Fruit fly (Drosophila melanogaster) whole organism, adult: ENCODE measurements around the gene Cyp4d21.
A peak's percentile ranks its signal among the peaks of the same experiment; 100 is the strongest.

Experiments used
- CG11617 ChIP-seq: fragments of 200-800 bp; sonication (Bioruptor generic); optimal IDR thresholded peaks from 2 replicates; lab custom pipeline; 2017; ENCODE audit warnings: mild to moderate bottlenecking, missing biosample characterization, missing genetic modification reagents, missing genetic modification characterization
- CG12768 ChIP-seq: fragments of 200-800 bp; sonication (Bioruptor generic); optimal IDR thresholded peaks from 2 replicates; lab custom pipeline; 2017; ENCODE audit warnings: missing biosample characterization, missing genetic modification characterization, mild to moderate bottlenecking, moderate library complexity, missing genetic modification reagents
- CG14711 ChIP-seq: fragments of 200-800 bp; sonication (Bioruptor generic); optimal IDR thresholded peaks from 2 replicates; lab custom pipeline; 2018; ENCODE audit warnings: missing biosample characterization, mild to moderate bottlenecking, missing genetic modification characterization, moderate library complexity
- CG1620 ChIP-seq: fragments of 200-800 bp; sonication (Bioruptor generic); optimal IDR thresholded peaks from 2 replicates; lab custom pipeline; 2016; ENCODE audit warnings: missing biosample characterization, missing genetic modification characterization
- CG33017 ChIP-seq: fragments of 200-800 bp; sonication (Bioruptor generic); optimal IDR thresholded peaks from 2 replicates; lab custom pipeline; 2018; ENCODE audit warnings: missing biosample characterization, mild to moderate bottlenecking, missing genetic modification characterization, moderate library complexity
- CG5204 ChIP-seq: fragments of 200-800 bp; sonication (Bioruptor generic); optimal IDR thresholded peaks from 2 replicates; lab custom pipeline; 2016; ENCODE audit warnings: missing biosample characterization, missing genetic modification characterization
- CG7045 ChIP-seq: fragments of 200-800 bp; sonication (Bioruptor generic); optimal IDR thresholded peaks from 2 replicates; lab custom pipeline; 2017; ENCODE audit warnings: missing biosample characterization, mild to moderate bottlenecking, missing genetic modification characterization
- CG7101 ChIP-seq: fragments of 200-800 bp; sonication (Bioruptor generic); optimal IDR thresholded peaks from 2 replicates; lab custom pipeline; 2018; ENCODE audit warnings: missing biosample characterization, mild to moderate bottlenecking, missing genetic modification characterization, moderate library complexity
- Clk ChIP-seq: fragments of 200-800 bp; sonication (Bioruptor generic); optimal IDR thresholded peaks from 2 replicates; lab custom pipeline; 2017; ENCODE audit warnings: missing biosample characterization, missing genetic modification characterization
- Crg-1 ChIP-seq: fragments of 200-800 bp; sonication (Bioruptor generic); optimal IDR thresholded peaks from 2 replicates; lab custom pipeline; 2016; ENCODE audit warnings: missing biosample characterization, missing genetic modification characterization
- Hr96 ChIP-seq: fragments of 200-800 bp; sonication (Bioruptor generic); optimal IDR thresholded peaks from 2 replicates; lab custom pipeline; 2016; ENCODE audit warnings: missing biosample characterization, missing genetic modification characterization
- Mnt ChIP-seq: fragments of 200-800 bp; sonication (Bioruptor generic); optimal IDR thresholded peaks from 2 replicates; lab custom pipeline; 2016; ENCODE audit warnings: missing biosample characterization, mild to moderate bottlenecking, missing genetic modification characterization
- bab1 ChIP-seq: fragments of 200-800 bp; sonication (Bioruptor generic); optimal IDR thresholded peaks from 3 replicates; lab custom pipeline; 2019; ENCODE audit warnings: missing biosample characterization, mild to moderate bottlenecking, missing genetic modification characterization, moderate library complexity
- cic ChIP-seq: fragments of 200-800 bp; sonication (Bioruptor generic); optimal IDR thresholded peaks from 2 replicates; lab custom pipeline; 2017; ENCODE audit warnings: missing biosample characterization, mild to moderate bottlenecking, missing genetic modification characterization, moderate library complexity
- cnc ChIP-seq, 2 experiments: fragments of >200 bp; optimal IDR thresholded peaks; 2 replicates each; lab custom pipeline; 2017
- kay ChIP-seq: fragments of 200-800 bp; sonication (Bioruptor generic); peaks from one replicate; lab custom pipeline; 2016; ENCODE audit warnings: missing biosample characterization, missing genetic modification characterization, borderline replicate concordance
- ovo ChIP-seq: fragments of 200-800 bp; sonication (Bioruptor generic); optimal IDR thresholded peaks from 2 replicates; lab custom pipeline; 2016; ENCODE audit warnings: missing biosample characterization, missing genetic modification characterization
- pad ChIP-seq: fragments of 200-800 bp; sonication (Bioruptor generic); optimal IDR thresholded peaks from 3 replicates; lab custom pipeline; 2017; ENCODE audit warnings: missing biosample characterization, missing genetic modification characterization, mild to moderate bottlenecking, moderate library complexity, missing genetic modification reagents
- tj ChIP-seq: fragments of 200-800 bp; sonication (Bioruptor generic); optimal IDR thresholded peaks from 3 replicates; lab custom pipeline; 2017; ENCODE audit warnings: missing biosample characterization, mild to moderate bottlenecking, missing genetic modification characterization, moderate library complexity
- toe ChIP-seq: fragments of 200-800 bp; sonication (Bioruptor generic); optimal IDR thresholded peaks from 2 replicates; lab custom pipeline; 2016; ENCODE audit warnings: missing biosample characterization, missing genetic modification characterization

The Cyp4d21 gene

DNA sequence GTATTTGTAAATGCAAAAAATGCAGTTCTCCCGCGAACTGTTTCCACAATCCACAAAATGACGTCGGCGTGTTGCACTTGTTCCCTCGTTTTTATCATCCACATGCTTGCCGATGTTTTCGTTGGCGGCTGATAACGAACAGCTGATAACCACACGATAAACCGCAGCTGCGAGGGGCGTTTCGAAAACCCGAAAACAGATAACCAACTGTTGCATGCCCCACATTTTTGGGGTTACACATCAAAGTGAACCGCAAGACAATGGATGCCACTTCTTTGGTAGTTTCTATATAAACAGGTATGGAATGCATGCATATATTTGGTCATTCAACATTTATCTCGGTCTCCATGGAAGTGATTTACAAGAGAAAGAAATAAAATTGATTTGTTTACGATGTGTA is 27.8 kb upstream of the Cyp4d21 start:
- TF ChIP-seq CG33017 (no peak), toe (GFP tag; lab: Kevin White, UChicago) (no peak), ovo (GFP tag; lab: Kevin White, UChicago) (no peak), CG14711 (tag; lab: Kevin White, UChicago) (no peak), bab1 (no peak), tj (GFP tag; lab: Kevin White, UChicago) (no peak), pad (GFP tag; lab: Kevin White, UChicago) (no peak), CG7045 (no peak), Clk (no peak)

dm6 chr2L:7578880-7579279 is 26.5 kb upstream of the Cyp4d21 start, which contains the start of gene RapGAP1:
TSS of gene RapGAP1 (minus strand) at chr2L:7578980.
- TF ChIP-seq bab1 (peak; percentile 41), CG7101 (tag; lab: Kevin White, UChicago) (no peak)

dm6 chr2L:7580676-7581253 is 24.6 kb upstream of the Cyp4d21 start:
- TF ChIP-seq bab1 (no peak), toe (GFP tag; lab: Kevin White, UChicago) (no peak), cic (no peak), Crg-1 (GFP tag; lab: Kevin White, UChicago) (no peak), CG7045 (no peak), CG12768 (GFP tag; lab: Kevin White, UChicago) (no peak), CG11617 (GFP tag; lab: Kevin White, UChicago) (no peak), CG7101 (tag; lab: Kevin White, UChicago) (no peak), tj (GFP tag; lab: Kevin White, UChicago) (peak; percentile 85), CG1620 (no peak), pad (GFP tag; lab: Kevin White, UChicago) (no peak), CG14711 (tag; lab: Kevin White, UChicago) (peak; percentile 30)

- no peak for TF ChIP-seq CG5204
- no peak for TF ChIP-seq Mnt (GFP tag; lab: Kevin White, UChicago)
- no peak for TF ChIP-seq CG11617 (GFP tag; lab: Kevin White, UChicago)
- TF ChIP-seq kay (GFP tag; lab: Kevin White, UChicago) = no peak
- TF ChIP-seq cnc (optimal IDR thresholded peaks at IDR 0.05; lab: Kevin White, UChicago) = no peak
- TF ChIP-seq ovo (GFP tag; lab: Kevin White, UChicago) = no peak
- no peak for TF ChIP-seq tj (GFP tag; lab: Kevin White, UChicago)
- no peak for TF ChIP-seq CG1620
- no peak for TF ChIP-seq Clk
- TF ChIP-seq toe (GFP tag; lab: Kevin White, UChicago) = no peak
- TF ChIP-seq Hr96 (GFP tag; lab: Kevin White, UChicago) = no peak
- TF ChIP-seq CG12768 (GFP tag; lab: Kevin White, UChicago) = no peak
- no peak for TF ChIP-seq Crg-1 (GFP tag; lab: Kevin White, UChicago)
- no peak for TF ChIP-seq CG33017
- no peak for TF ChIP-seq CG7045
- TF ChIP-seq cic = no peak
- no peak for TF ChIP-seq pad (GFP tag; lab: Kevin White, UChicago)
- TF ChIP-seq CG7101 (tag; lab: Kevin White, UChicago) = no peak
Observed at dm6 chr2L:7581624-7582023, 23.8 kb upstream of the Cyp4d21 start, which contains the start of gene Spn28B. TSS of gene Spn28B (plus strand) at chr2L:7581924.

- TF ChIP-seq Mnt (GFP tag; lab: Kevin White, UChicago) (no peak), CG5204 (no peak), CG14711 (tag; lab: Kevin White, UChicago) (no peak), pad (GFP tag; lab: Kevin White, UChicago) (no peak), ovo (GFP tag; lab: Kevin White, UChicago) (no peak), Hr96 (GFP tag; lab: Kevin White, UChicago) (no peak), cic (no peak), Clk (no peak), cnc (optimal IDR thresholded peaks at IDR 0.05; lab: Kevin White, UChicago) (no peak), tj (GFP tag; lab: Kevin White, UChicago) (no peak), CG7101 (tag; lab: Kevin White, UChicago) (no peak)
Observed at dm6 chr2L:7587106-7587505, 18.3 kb upstream of the Cyp4d21 start.

DNA sequence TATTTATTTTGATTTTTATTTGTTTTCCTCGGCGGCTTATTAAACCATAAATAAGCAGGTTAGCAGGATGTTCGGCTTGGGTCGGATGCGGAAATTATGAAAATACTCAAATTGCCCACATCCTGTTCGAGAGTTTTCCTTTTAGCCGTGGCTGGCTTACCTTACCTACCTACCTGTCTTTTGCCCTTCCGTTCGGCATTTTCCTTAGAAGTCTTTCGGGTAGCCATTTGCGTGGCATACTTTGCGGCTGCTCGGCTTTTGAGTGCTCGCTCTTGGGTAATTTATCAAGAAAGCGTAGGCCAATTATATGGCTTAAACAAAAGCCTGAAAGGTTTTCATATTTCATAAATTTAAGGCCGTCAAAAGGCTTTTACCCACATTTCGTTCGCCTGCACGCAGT is 12.5 kb upstream of the Cyp4d21 start:
- TF ChIP-seq CG33017 = no peak
- no peak for TF ChIP-seq Hr96 (GFP tag; lab: Kevin White, UChicago)
- TF ChIP-seq Mnt (GFP tag; lab: Kevin White, UChicago) = no peak
- no peak for TF ChIP-seq toe (GFP tag; lab: Kevin White, UChicago)
- TF ChIP-seq Clk = no peak
- TF ChIP-seq cnc (optimal IDR thresholded peaks at IDR 0.05; lab: Kevin White, UChicago) = no peak
- no peak for TF ChIP-seq CG7045
- no peak for TF ChIP-seq CG7101 (tag; lab: Kevin White, UChicago)
- no peak for TF ChIP-seq ovo (GFP tag; lab: Kevin White, UChicago)

dm6 chr2L:7596862-7597261 is 8.5 kb upstream of the Cyp4d21 start:
- TF ChIP-seq CG1620 (no peak), cnc (optimal IDR thresholded peaks at IDR 0.05; lab: Kevin White, UChicago) (no peak), Hr96 (GFP tag; lab: Kevin White, UChicago) (no peak), CG7101 (tag; lab: Kevin White, UChicago) (no peak), toe (GFP tag; lab: Kevin White, UChicago) (no peak), bab1 (no peak), cic (no peak), ovo (GFP tag; lab: Kevin White, UChicago) (no peak), CG33017 (no peak), Crg-1 (GFP tag; lab: Kevin White, UChicago) (no peak), CG14711 (tag; lab: Kevin White, UChicago) (no peak)
